Fruit fly (Drosophila melanogaster) Kc167 (cell line): ENCODE results near the gene FucTA.

Source experiments
- Myc ChIP-seq: fragments of >200 bp; optimal IDR thresholded peaks from 2 replicates; lab custom pipeline; 2017; ENCODE audit warnings: missing external identifiers
- Sin3A ChIP-seq: fragments of >200 bp; optimal IDR thresholded peaks from 2 replicates; lab custom pipeline; 2018; ENCODE audit warnings: missing external identifiers
- h ChIP-seq: fragments of >200 bp; optimal IDR thresholded peaks from 3 replicates; lab custom pipeline; 2018; ENCODE audit warnings: missing external identifiers
- insv ChIP-seq: fragments of >200 bp; optimal IDR thresholded peaks from 3 replicates; lab custom pipeline; 2018; ENCODE audit warnings: missing external identifiers
- psq ChIP-seq: fragments of >200 bp; optimal IDR thresholded peaks from 2 replicates; lab custom pipeline; 2017; ENCODE audit warnings: missing external identifiers
- ttk ChIP-seq: sonication (Bioruptor generic); optimal IDR thresholded peaks from 2 replicates; lab custom pipeline; 2017; ENCODE audit warnings: missing external identifiers

The FucTA gene

DNA sequence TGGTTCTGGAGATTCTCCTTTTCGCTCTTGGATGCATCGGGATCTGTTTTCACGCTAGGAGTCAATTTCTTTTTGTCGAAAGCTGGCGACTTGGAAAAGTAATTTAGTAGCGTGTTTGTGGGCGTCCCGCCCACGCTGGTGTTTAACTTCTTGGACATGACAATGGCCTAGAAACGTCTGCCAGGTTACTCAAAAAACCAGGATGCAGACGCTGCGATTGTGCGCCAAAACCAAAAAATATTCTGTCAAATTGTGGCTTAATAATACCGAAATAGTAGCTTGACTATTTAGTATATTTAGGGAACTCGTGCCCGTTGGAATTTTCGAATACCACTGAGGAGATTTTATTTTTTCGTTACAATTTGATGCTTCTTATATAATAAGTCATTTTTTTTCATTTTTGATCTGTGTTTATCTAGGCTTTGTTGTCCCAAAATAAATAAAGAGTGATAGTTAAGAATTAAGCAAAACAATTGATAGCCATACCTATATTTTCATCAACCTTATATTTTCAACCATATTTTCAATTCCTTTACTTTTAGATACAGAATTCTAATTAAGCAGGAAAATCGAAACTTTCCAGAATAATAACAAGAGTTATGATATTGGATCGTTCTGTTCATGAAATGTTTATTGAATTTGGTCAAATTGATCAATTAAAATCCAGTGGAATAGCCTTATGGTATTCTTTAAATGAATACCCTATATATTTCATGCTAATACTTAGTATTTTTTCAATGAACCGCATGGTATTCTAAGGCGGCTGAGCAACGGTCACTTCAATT is 11.6 kb downstream of the FucTA start, which contains the start of the genes Msh6 and Prp31:
TSS of gene Msh6 (minus strand) at position 233 of the 785 bp plus-strand sequence.
TSS of gene Prp31 (plus strand) at position 771 of the 785 bp plus-strand sequence.
- TF ChIP-seq Sin3A (lab: Kevin White, UChicago) (no peak), h (lab: Kevin White, UChicago) (no peak), psq (no peak), insv (no peak), ttk (lab: Kevin White, UChicago) (no peak), Myc (lab: Kevin White, UChicago) (no peak)

DNA sequence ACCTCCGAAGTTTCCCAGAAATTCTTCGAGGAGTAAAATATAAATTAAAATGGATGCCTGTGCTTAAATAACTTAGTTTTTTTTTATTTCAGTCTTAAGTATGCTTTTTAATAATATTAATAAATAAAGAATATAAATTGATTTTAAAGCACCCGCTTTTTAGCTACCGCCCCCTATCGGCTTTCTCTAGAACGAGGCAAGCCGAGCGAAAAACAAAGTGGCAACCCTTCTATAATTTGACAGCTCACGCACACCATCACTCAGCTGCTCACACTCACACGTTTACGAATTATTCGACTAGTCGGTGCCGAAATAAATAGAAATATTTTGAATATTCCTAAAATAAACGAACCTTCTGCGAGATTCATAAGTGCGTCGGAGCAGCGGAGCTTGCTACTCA is 14.6 kb downstream of the FucTA start, which contains the start of gene CG6878:
TSS of gene CG6878 (plus strand) at position 269 of the 400 bp plus-strand sequence.
- no peak for TF ChIP-seq ttk (lab: Kevin White, UChicago)
- TF ChIP-seq insv, result no peak
- no peak for TF ChIP-seq Sin3A (lab: Kevin White, UChicago)
- no peak for TF ChIP-seq psq
- TF ChIP-seq Myc (lab: Kevin White, UChicago), result no peak
- TF ChIP-seq h (lab: Kevin White, UChicago), result no peak

DNA sequence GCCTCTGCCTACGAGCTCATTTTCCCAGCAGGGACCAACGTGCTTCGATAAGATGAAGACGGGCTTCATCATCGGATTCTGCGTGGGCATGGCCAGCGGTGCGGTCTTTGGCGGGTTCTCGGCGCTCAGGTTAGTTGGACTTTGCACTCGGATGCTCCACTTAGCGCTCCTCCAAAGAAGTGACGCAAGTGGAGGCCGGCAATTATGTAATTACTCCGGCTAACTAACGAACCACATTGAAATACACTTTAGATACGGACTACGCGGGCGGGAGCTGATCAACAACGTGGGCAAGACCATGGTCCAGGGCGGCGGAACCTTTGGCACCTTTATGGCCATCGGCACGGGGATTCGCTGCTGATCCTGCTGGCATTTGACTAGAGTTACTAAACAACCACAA is 15.1 kb downstream of the FucTA start:
- TF ChIP-seq insv, result no peak
- TF ChIP-seq Sin3A (lab: Kevin White, UChicago), result no peak
- no peak for TF ChIP-seq h (lab: Kevin White, UChicago)
- no peak for TF ChIP-seq ttk (lab: Kevin White, UChicago)
- TF ChIP-seq Myc (lab: Kevin White, UChicago), result no peak
- no peak for TF ChIP-seq psq

DNA sequence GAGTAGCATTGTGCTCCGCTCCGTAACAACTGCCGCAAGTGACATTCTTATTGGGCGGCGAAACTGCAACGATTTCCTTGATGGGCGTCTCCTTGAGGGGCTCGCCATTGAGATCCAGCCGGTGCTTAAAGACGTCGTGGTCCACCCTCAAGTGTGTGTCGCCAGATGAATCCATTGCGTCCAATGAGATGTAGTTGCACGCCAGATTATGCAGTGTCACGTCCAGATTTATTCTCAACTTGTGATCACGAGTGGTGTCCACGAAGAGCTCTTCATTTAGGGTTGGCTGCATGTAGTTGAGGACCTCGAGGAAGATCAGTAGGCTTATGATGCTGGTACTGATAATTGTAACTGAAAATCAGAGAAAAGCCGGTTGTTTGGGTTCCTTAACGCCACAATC is 16.1 kb downstream of the FucTA start:
- TF ChIP-seq ttk (lab: Kevin White, UChicago) (no peak), insv (no peak), Myc (lab: Kevin White, UChicago) (no peak), h (lab: Kevin White, UChicago) (no peak), psq (no peak), Sin3A (lab: Kevin White, UChicago) (no peak)

DNA sequence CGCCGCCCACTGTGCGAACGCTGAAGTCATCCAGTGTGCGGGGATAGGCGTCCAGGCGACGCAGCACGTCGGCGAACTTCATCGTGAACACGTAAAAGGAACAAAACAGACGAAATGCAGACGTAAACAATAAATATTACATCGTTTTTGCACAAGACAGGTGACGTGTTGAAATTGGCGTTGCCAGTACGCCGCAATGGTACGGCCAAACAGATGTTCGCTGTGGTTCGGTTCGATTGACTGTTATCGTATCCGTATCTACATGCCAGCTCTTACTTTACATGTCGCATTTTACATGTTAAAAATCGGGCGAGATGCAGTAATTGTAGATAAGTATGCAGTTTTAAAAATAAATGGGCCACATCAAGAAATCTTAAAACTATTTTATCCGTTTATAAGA is 16.5 kb downstream of the FucTA start, which contains the start of gene CG7011:
TSS of gene CG7011 (minus strand) at position 215 of the 400 bp plus-strand sequence.
- TF ChIP-seq insv (no peak), ttk (lab: Kevin White, UChicago) (no peak), Sin3A (lab: Kevin White, UChicago) (no peak), h (lab: Kevin White, UChicago) (no peak), Myc (lab: Kevin White, UChicago) (no peak), psq (no peak)

DNA sequence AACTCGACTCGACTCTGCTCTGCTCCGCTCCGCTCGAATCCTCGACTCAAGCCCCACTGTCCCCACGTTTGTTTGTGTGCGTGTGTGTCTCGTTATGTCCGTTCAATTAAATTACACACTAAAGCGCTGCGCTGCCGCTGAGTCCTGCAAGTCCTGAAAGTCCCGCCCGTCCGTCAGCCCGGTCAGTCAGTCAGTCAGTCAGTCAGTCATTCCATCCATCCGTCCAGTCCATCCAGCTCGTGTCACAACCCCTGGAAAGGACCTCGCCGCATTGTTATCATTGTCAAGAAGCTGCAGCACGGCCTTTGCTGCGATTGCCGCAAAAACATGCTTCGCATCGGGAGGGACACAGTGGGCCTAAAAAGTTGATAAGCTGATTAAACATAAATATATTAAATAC is 22.1 kb downstream of the FucTA start:
- no peak for TF ChIP-seq Sin3A (lab: Kevin White, UChicago)
- TF ChIP-seq h (lab: Kevin White, UChicago), result no peak
- no peak for TF ChIP-seq insv
- no peak for TF ChIP-seq Myc (lab: Kevin White, UChicago)
- no peak for TF ChIP-seq ttk (lab: Kevin White, UChicago)
- TF ChIP-seq psq, result no peak

DNA sequence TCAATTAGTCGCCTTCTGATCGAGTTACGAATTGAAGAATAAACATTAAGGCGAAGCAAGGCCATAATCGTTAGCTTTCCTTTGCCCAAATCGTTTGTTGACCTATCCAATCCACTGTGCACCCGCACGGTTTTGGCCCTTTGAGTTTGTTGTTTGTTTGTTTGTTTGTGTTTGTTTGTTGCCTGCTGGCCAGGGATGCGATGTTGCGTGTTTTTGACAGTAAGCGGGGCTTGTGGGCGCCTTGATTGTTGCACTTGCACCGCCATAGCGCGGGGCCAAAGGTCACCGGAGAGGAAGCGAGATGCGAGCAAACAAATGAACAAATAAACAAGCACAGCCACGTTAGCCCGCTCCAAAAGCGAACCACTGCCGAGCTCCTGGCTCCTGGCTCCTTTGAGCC is 22.9 kb downstream of the FucTA start:
- TF ChIP-seq insv (no peak), h (lab: Kevin White, UChicago) (no peak), ttk (lab: Kevin White, UChicago) (no peak), Sin3A (lab: Kevin White, UChicago) (no peak)

DNA sequence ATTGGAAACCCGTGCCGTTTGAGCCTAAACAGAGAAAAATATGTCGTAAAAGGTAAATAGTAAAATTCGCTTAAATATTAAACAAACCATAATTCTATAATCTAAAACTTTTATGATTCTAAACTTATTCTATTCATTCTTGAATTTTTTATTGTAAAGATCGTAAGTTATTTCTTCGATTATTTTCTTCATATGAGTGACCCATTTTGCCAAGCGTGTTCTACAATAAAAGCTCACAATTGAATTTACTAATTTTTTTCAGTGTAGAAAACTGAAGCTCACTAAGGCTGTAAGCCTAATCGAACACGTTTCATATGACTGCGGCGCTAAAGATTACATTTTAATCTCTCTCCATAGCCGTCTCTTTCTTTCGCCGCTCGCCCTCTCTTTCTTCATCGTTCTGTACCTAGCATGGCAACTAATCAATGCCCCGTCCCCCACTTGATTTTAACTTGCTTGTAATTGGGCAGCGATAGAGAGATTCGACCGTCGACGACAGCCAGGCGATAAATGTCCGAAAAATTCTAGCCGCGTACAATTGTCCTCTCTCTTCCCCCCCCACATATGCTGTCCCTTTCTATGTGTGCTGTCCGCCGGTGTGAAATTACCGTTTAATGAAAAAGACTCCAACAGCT is 24.9 kb downstream of the FucTA start:
- no peak for TF ChIP-seq insv
- no peak for TF ChIP-seq Myc (lab: Kevin White, UChicago)
- TF ChIP-seq ttk (lab: Kevin White, UChicago), result no peak
- TF ChIP-seq h (lab: Kevin White, UChicago), result no peak
- no peak for TF ChIP-seq Sin3A (lab: Kevin White, UChicago)
- TF ChIP-seq psq, result no peak

DNA sequence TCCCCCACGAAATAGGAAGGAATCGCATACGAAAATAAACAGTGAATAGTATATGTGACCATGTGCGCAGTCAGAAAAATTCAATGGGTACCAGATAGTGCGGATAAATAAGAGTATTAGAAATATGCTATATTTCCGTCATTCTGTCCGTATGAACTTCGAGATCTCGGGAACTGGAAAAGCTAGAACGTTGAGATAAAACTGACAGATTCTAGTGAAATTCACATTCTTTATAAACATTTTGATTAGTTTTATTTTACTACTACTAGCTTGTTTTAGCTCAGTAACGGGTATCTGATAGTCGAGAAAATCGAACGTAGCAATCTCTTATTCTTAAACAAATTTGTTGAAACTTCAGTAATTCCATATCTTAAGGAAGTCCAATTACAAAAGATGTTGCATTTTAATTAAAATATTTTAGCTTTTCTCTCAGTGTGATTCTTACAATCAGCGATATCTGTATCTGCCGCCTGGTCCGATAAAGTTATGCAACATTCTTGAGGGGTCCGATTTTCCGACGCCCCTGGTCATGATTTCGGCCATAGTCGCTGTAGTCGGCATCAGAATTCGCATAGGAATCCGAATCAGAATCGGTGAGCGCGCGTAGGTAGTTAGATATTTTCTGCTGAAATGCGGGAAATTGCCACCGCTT is 25.6 kb downstream of the FucTA start:
- TF ChIP-seq Myc (lab: Kevin White, UChicago) (no peak), insv (no peak), Sin3A (lab: Kevin White, UChicago) (no peak), ttk (lab: Kevin White, UChicago) (no peak), h (lab: Kevin White, UChicago) (no peak), psq (no peak)

DNA sequence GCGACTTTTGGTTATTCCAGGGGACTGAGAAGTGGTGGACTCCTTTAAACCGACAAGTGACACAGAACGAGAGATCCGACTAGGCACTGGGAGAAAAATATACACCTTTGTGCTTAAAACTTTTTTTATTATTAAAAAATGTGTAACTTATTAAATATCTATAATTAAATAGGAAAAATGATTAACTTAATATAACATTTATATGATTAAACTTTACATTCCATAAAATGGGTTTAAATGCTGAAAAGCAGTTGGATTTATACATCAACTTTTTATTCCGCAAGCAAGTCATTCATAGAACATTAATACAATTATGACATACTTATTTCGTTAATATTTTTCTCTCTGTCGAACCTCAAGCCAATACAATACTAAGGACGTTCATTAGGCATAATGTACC is 27.1 kb downstream of the FucTA start:
- TF ChIP-seq ttk (lab: Kevin White, UChicago), result no peak
- TF ChIP-seq insv, result no peak
- TF ChIP-seq h (lab: Kevin White, UChicago), result no peak
- TF ChIP-seq psq, result no peak

DNA sequence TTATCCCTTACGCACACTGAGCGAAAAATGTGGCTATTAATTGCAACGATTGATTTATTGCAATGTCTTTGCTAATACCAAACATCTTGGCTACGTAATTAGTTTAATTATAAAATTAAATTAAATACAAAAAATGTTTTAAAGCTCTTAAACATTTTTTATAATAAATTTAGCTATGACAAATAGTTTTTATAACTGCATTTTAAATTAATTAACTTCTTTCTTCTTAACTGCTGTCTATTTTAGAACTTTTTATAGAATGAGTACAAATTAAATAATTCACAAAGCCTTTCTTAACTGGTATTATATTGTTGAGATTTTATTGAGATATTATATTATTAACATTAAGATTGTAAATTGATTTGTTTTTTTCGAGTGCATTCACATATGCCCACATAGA is 27.9 kb downstream of the FucTA start:
- TF ChIP-seq Myc (lab: Kevin White, UChicago), result no peak
- no peak for TF ChIP-seq h (lab: Kevin White, UChicago)
- no peak for TF ChIP-seq Sin3A (lab: Kevin White, UChicago)
